Fruit fly (Drosophila melanogaster) whole organism, embryonic: ENCODE results near the gene CG46313.

Experiments used
- ATbp ChIP-seq: fragments of 200-800 bp; sonication (Bioruptor generic); optimal IDR thresholded peaks from 2 replicates; lab custom pipeline; 2017; ENCODE audit warnings: missing biosample characterization, mild to moderate bottlenecking, missing genetic modification characterization, missing genetic modification reagents
- Aef1 ChIP-seq: fragments of 200-800 bp; sonication (Bioruptor generic); IDR thresholded peaks from 3 replicates; pipeline ENCODE4 v1.3.6; 2022; ENCODE audit warnings: missing biosample characterization, missing genetic modification characterization
- Awh ChIP-seq: fragments of 200-800 bp; sonication (Bioruptor generic); IDR thresholded peaks from 2 replicates; pipeline ENCODE4, ENCODE4 v1.3.6; 2022; ENCODE audit warnings: missing biosample characterization, missing genetic modification characterization
- CG10321 ChIP-seq: fragments of 200-800 bp; sonication (Bioruptor generic); IDR thresholded peaks from 2 replicates; pipeline ENCODE4 v1.3.6; 2022; ENCODE audit warnings: missing biosample characterization, missing genetic modification characterization
- CG12104 ChIP-seq: fragments of 200-800 bp; sonication (Bioruptor generic); optimal IDR thresholded peaks from 3 replicates; lab custom pipeline; 2016; ENCODE audit warnings: missing biosample characterization, missing genetic modification characterization
- CG13894 ChIP-seq: fragments of 200-800 bp; sonication (Bioruptor generic); optimal IDR thresholded peaks from 3 replicates; lab custom pipeline; 2018; ENCODE audit warnings: missing biosample characterization, mild to moderate bottlenecking, missing genetic modification characterization, moderate library complexity
- CG14860 ChIP-seq: fragments of 200-800 bp; sonication (Bioruptor generic); IDR thresholded peaks from 3 replicates; pipeline ENCODE4 v1.3.6; 2022; ENCODE audit warnings: missing biosample characterization, missing genetic modification characterization; ENCODE audit not compliant: partially characterized antibody
- CG15269 ChIP-seq: fragments of 200-800 bp; sonication (Bioruptor generic); optimal IDR thresholded peaks from 2 replicates; lab custom pipeline; 2018; ENCODE audit warnings: missing biosample characterization, mild to moderate bottlenecking, missing genetic modification characterization, moderate library complexity
- CG17385 ChIP-seq: fragments of 200-800 bp; sonication (Bioruptor generic); optimal IDR thresholded peaks from 3 replicates; lab custom pipeline; 2018; ENCODE audit warnings: missing biosample characterization, mild to moderate bottlenecking, missing genetic modification characterization
- CG17802 ChIP-seq: fragments of 200-800 bp; sonication (Bioruptor generic); optimal IDR thresholded peaks from 2 replicates; lab custom pipeline; 2018; ENCODE audit warnings: missing biosample characterization, mild to moderate bottlenecking, missing genetic modification characterization, moderate library complexity
- CG17829 ChIP-seq: fragments of 200-800 bp; optimal IDR thresholded peaks from 2 replicates; lab custom pipeline; 2019; ENCODE audit warnings: missing biosample characterization, mild to moderate bottlenecking, missing genetic modification characterization, moderate library complexity
- CG18476 ChIP-seq: fragments of 200-800 bp; sonication (Bioruptor generic); optimal IDR thresholded peaks from 2 replicates; lab custom pipeline; 2016; ENCODE audit warnings: missing biosample characterization, mild to moderate bottlenecking, missing genetic modification characterization
- CG33213 ChIP-seq: fragments of 200-800 bp; sonication (Bioruptor generic); optimal IDR thresholded peaks from 3 replicates; lab custom pipeline; 2016; ENCODE audit warnings: missing biosample characterization, missing genetic modification characterization
- CG34224 ChIP-seq: fragments of 200-800 bp; sonication (Bioruptor generic); IDR thresholded peaks from 3 replicates; pipeline ENCODE4 v1.3.6; 2022; ENCODE audit warnings: missing biosample characterization, missing genetic modification characterization; ENCODE audit not compliant: partially characterized antibody
- CG3847 ChIP-seq: fragments of 200-800 bp; sonication (Bioruptor generic); IDR thresholded peaks from 2 replicates; pipeline ENCODE4 v1.3.6; 2022; ENCODE audit warnings: missing biosample characterization, missing genetic modification characterization
- CG4360 ChIP-seq: fragments of 200-800 bp; sonication (Bioruptor generic); IDR thresholded peaks from 2 replicates; pipeline ENCODE4 v1.3.6; 2022; ENCODE audit warnings: missing biosample characterization, missing genetic modification characterization
- CG4820 ChIP-seq: fragments of 200-800 bp; sonication (Bioruptor generic); optimal IDR thresholded peaks from 3 replicates; lab custom pipeline; 2016; ENCODE audit warnings: missing biosample characterization, missing genetic modification characterization
- CG6683 ChIP-seq: fragments of 200-800 bp; sonication (Bioruptor generic); optimal IDR thresholded peaks from 2 replicates; lab custom pipeline; 2017; ENCODE audit warnings: missing biosample characterization, mild to moderate bottlenecking, missing genetic modification characterization, missing genetic modification reagents
- CG7357 ChIP-seq: fragments of 200-800 bp; sonication (Bioruptor generic); IDR thresholded peaks from 3 replicates; pipeline ENCODE4 v1.3.6; 2022; ENCODE audit warnings: missing biosample characterization, missing genetic modification characterization
- CG7839 ChIP-seq: fragments of 200-800 bp; sonication (Bioruptor generic); optimal IDR thresholded peaks from 3 replicates; lab custom pipeline; 2018; ENCODE audit warnings: missing biosample characterization, mild to moderate bottlenecking, missing genetic modification characterization, moderate library complexity
- CG8089 ChIP-seq: fragments of 200-800 bp; sonication (Bioruptor generic); optimal IDR thresholded peaks from 3 replicates; lab custom pipeline; 2016; ENCODE audit warnings: missing biosample characterization, missing genetic modification characterization
- CG8924 ChIP-seq: fragments of 200-800 bp; optimal IDR thresholded peaks from 3 replicates; lab custom pipeline; 2019; ENCODE audit warnings: missing biosample characterization, mild to moderate bottlenecking, missing genetic modification characterization, moderate library complexity
- Camta ChIP-seq: fragments of 200-800 bp; sonication (Bioruptor generic); optimal IDR thresholded peaks from 2 replicates; lab custom pipeline; 2016; ENCODE audit warnings: missing biosample characterization, missing genetic modification characterization
- Dp ChIP-seq: fragments of 200-800 bp; sonication (Bioruptor generic); optimal IDR thresholded peaks from 2 replicates; lab custom pipeline; 2018; ENCODE audit warnings: missing biosample characterization, mild to moderate bottlenecking, missing genetic modification characterization, moderate library complexity
- Elba2 ChIP-seq: fragments of 200-800 bp; sonication (Bioruptor generic); optimal IDR thresholded peaks from 3 replicates; lab custom pipeline; 2016; ENCODE audit warnings: missing biosample characterization, missing genetic modification characterization
- Fer3 ChIP-seq: fragments of 200-800 bp; sonication (Bioruptor generic); optimal IDR thresholded peaks from 2 replicates; lab custom pipeline; 2018; ENCODE audit warnings: missing biosample characterization, mild to moderate bottlenecking, missing genetic modification characterization, moderate library complexity
- Mes4 ChIP-seq: fragments of 200-800 bp; sonication (Bioruptor generic); optimal IDR thresholded peaks from 2 replicates; lab custom pipeline; 2016; ENCODE audit warnings: missing biosample characterization, missing genetic modification characterization
- Poxn ChIP-seq: fragments of 200-800 bp; sonication (Bioruptor generic); IDR thresholded peaks from 2 replicates; pipeline ENCODE4 v1.3.6; 2022; ENCODE audit warnings: missing biosample characterization, missing genetic modification characterization
- Ptx1 ChIP-seq: fragments of 200-800 bp; sonication (Bioruptor generic); IDR thresholded peaks from 2 replicates; pipeline ENCODE4 v1.3.6; 2022; ENCODE audit warnings: missing biosample characterization, missing genetic modification characterization
- Sry-β ChIP-seq: fragments of 200-800 bp; sonication (Bioruptor generic); optimal IDR thresholded peaks from 2 replicates; lab custom pipeline; 2018; ENCODE audit warnings: missing biosample characterization, mild to moderate bottlenecking, missing genetic modification characterization, moderate library complexity
- TFAM ChIP-seq: fragments of 200-800 bp; sonication (Bioruptor generic); optimal IDR thresholded peaks from 2 replicates; lab custom pipeline; 2017; ENCODE audit warnings: missing biosample characterization, missing genetic modification characterization, inconsistent platforms
- ase ChIP-seq: fragments of 200-800 bp; sonication (Bioruptor generic); IDR thresholded peaks from 3 replicates; pipeline ENCODE4 v1.3.6; 2022; ENCODE audit warnings: missing biosample characterization, missing genetic modification characterization
- croc ChIP-seq: fragments of 200-800 bp; sonication (Bioruptor generic); conservative IDR thresholded peaks from 3 replicates; pipeline ENCODE4 v1.3.6; 2022; ENCODE audit warnings: missing biosample characterization, missing genetic modification characterization
- dmrt11E ChIP-seq: fragments of 200-800 bp; sonication (Bioruptor generic); optimal IDR thresholded peaks from 3 replicates; lab custom pipeline; 2018; ENCODE audit warnings: missing biosample characterization, mild to moderate bottlenecking, missing genetic modification characterization, moderate library complexity
- emc ChIP-seq: fragments of 200-800 bp; sonication (Bioruptor generic); optimal IDR thresholded peaks from 2 replicates; lab custom pipeline; 2016; ENCODE audit warnings: missing biosample characterization, missing genetic modification characterization
- exex ChIP-seq: fragments of 200-800 bp; sonication (Bioruptor generic); optimal IDR thresholded peaks from 4 replicates; lab custom pipeline; 2018; ENCODE audit warnings: missing biosample characterization, mild to moderate bottlenecking, missing genetic modification characterization, moderate library complexity
- gcm2 ChIP-seq: fragments of 200-800 bp; sonication (Bioruptor generic); optimal IDR thresholded peaks from 2 replicates; lab custom pipeline; 2016; ENCODE audit warnings: missing biosample characterization, missing genetic modification characterization
- gem ChIP-seq: fragments of 200-800 bp; sonication (Bioruptor generic); optimal IDR thresholded peaks from 2 replicates; lab custom pipeline; 2019; ENCODE audit warnings: missing biosample characterization, mild to moderate bottlenecking, missing genetic modification characterization, moderate library complexity
- grau ChIP-seq: fragments of 200-800 bp; optimal IDR thresholded peaks from 3 replicates; lab custom pipeline; 2019; ENCODE audit warnings: missing biosample characterization, mild to moderate bottlenecking, missing genetic modification characterization, moderate library complexity
- gsb-n ChIP-seq: fragments of 200-800 bp; sonication (Bioruptor generic); optimal IDR thresholded peaks from 3 replicates; lab custom pipeline; 2018; ENCODE audit warnings: missing biosample characterization, mild to moderate bottlenecking, missing genetic modification characterization
- inv ChIP-seq: fragments of 200-800 bp; sonication (Bioruptor generic); IDR thresholded peaks from 2 replicates; pipeline ENCODE4 v1.3.6; 2022; ENCODE audit warnings: missing biosample characterization, missing genetic modification characterization; ENCODE audit not compliant: partially characterized antibody
- mirr ChIP-seq: fragments of 200-800 bp; sonication (Bioruptor generic); optimal IDR thresholded peaks from 3 replicates; lab custom pipeline; 2018; ENCODE audit warnings: missing biosample characterization, mild to moderate bottlenecking, missing genetic modification characterization
- nerfin-1 ChIP-seq: fragments of 200-800 bp; sonication (Bioruptor generic); optimal IDR thresholded peaks from 3 replicates; lab custom pipeline; 2019; ENCODE audit warnings: missing biosample characterization, mild to moderate bottlenecking, missing genetic modification characterization, moderate library complexity
- nmo ChIP-seq: fragments of 200-800 bp; sonication (Bioruptor generic); optimal IDR thresholded peaks from 2 replicates; lab custom pipeline; 2018; ENCODE audit warnings: missing biosample characterization, mild to moderate bottlenecking, missing genetic modification characterization, moderate library complexity
- pb ChIP-seq: fragments of 200-800 bp; sonication (Bioruptor generic); optimal IDR thresholded peaks from 3 replicates; lab custom pipeline; 2016; ENCODE audit warnings: missing biosample characterization, missing genetic modification characterization
- prd ChIP-seq, 3 experiments: fragments of >200 bp in 2 of 3; fragments of 200-800 bp in 1 of 3; sonication (Bioruptor generic) in 1 of 3; optimal IDR thresholded peaks in 2 of 3; IDR thresholded peaks in 1 of 3; 2 replicates in 2 of 3; 3 replicates in 1 of 3; pipeline versions ENCODE4 v1.3.6 to Lab custom; 2017 to 2022; ENCODE audit warnings: missing biosample characterization in 1 of 3, missing genetic modification characterization in 1 of 3
- ranshi ChIP-seq: fragments of 200-800 bp; sonication (Bioruptor generic); IDR thresholded peaks from 2 replicates; pipeline ENCODE4 v1.3.6; 2022; ENCODE audit warnings: missing biosample characterization, missing genetic modification characterization
- sim ChIP-seq: fragments of 200-800 bp; sonication (Bioruptor generic); IDR thresholded peaks from 2 replicates; pipeline ENCODE4 v1.3.6; 2022; ENCODE audit warnings: missing biosample characterization, missing genetic modification characterization
- slp2 ChIP-seq: fragments of 200-800 bp; sonication (Bioruptor generic); optimal IDR thresholded peaks from 2 replicates; lab custom pipeline; 2016; ENCODE audit warnings: missing biosample characterization, missing genetic modification characterization
- trem ChIP-seq: fragments of 200-800 bp; optimal IDR thresholded peaks from 3 replicates; lab custom pipeline; 2019; ENCODE audit warnings: missing biosample characterization, mild to moderate bottlenecking, missing genetic modification characterization, moderate library complexity
- zen ChIP-seq: fragments of 200-800 bp; sonication (Bioruptor generic); optimal IDR thresholded peaks from 3 replicates; lab custom pipeline; 2018; ENCODE audit warnings: missing biosample characterization, mild to moderate bottlenecking, missing genetic modification characterization, moderate library complexity

The CG46313 gene

dm6 chr3R:26945233-26945632, 33.1 kb upstream of the CG46313 start, which contains the start of gene CG14252 (continued):
- TF ChIP-seq CG3847 = peak; percentile 60
- peak; percentile 72 for TF ChIP-seq trem (tag; lab: Kevin White, UChicago)
- TF ChIP-seq Poxn (GFP tag; lab: Robert Waterston, UW) = no peak
- no peak for TF ChIP-seq CG15269 (tag; lab: Kevin White, UChicago)
- no peak for TF ChIP-seq Fer3
- TF ChIP-seq exex = peak; percentile 50
- peak; percentile 65 for TF ChIP-seq CG33213 (GFP tag; lab: Kevin White, UChicago)
- TF ChIP-seq CG13894 = peak; percentile 55
- no peak for TF ChIP-seq CG14860 (GFP tag; lab: Robert Waterston, UW)
- TF ChIP-seq Camta = no peak
- no peak for TF ChIP-seq CG12104
- peak; percentile 61 for TF ChIP-seq CG17829 (tag; lab: Kevin White, UChicago)
- no peak for TF ChIP-seq prd (optimal IDR thresholded peaks at IDR 0.05; lab: Kevin White, UChicago)
- no peak for TF ChIP-seq prd (GFP tag; IDR thresholded peaks at IDR 0.05; lab: Robert Waterston, UW)
- TF ChIP-seq CG17802 (tag; lab: Kevin White, UChicago) = no peak
- TF ChIP-seq Mes4 (GFP tag; lab: Kevin White, UChicago) = no peak
- no peak for TF ChIP-seq Aef1 (GFP tag; lab: Robert Waterston, UW)
- no peak for TF ChIP-seq Sry-β (GFP tag; lab: Kevin White, UChicago)
- TF ChIP-seq nerfin-1 (tag; lab: Kevin White, UChicago) = no peak
- no peak for TF ChIP-seq emc (GFP tag; lab: Kevin White, UChicago)
- no peak for TF ChIP-seq CG7839 (tag; lab: Kevin White, UChicago)
- TF ChIP-seq gem (tag; lab: Kevin White, UChicago) = no peak
- TF ChIP-seq CG10321 (GFP tag; lab: Robert Waterston, UW) = no peak
- TF ChIP-seq CG17385 (GFP tag; lab: Kevin White, UChicago) = no peak
- peak; percentile 96 for TF ChIP-seq Dp (GFP tag; lab: Kevin White, UChicago)
- no peak for TF ChIP-seq croc (GFP tag; lab: Robert Waterston, UW)
- TF ChIP-seq gcm2 (GFP tag; lab: Kevin White, UChicago) = no peak
- TF ChIP-seq grau = no peak
- TF ChIP-seq gsb-n (tag; lab: Kevin White, UChicago) = peak; percentile 9
- TF ChIP-seq inv (GFP tag; lab: Robert Waterston, UW) = no peak
- TF ChIP-seq nmo (GFP tag; lab: Kevin White, UChicago) = peak; percentile 63
- no peak for TF ChIP-seq Elba2 (GFP tag; lab: Kevin White, UChicago)
- no peak for TF ChIP-seq pb (GFP tag; lab: Kevin White, UChicago)
- no peak for TF ChIP-seq ranshi (GFP tag; lab: Robert Waterston, UW)
- TF ChIP-seq CG8089 (GFP tag; lab: Kevin White, UChicago) = no peak
- TF ChIP-seq CG4360 = no peak
- no peak for TF ChIP-seq mirr (GFP tag; lab: Kevin White, UChicago)
- peak; percentile 17 for TF ChIP-seq CG8924 (tag; lab: Kevin White, UChicago)
- no peak for TF ChIP-seq slp2 (GFP tag; lab: Kevin White, UChicago)
- TF ChIP-seq sim (GFP tag; lab: Robert Waterston, UW) = no peak
- no peak for TF ChIP-seq ase (GFP tag; lab: Robert Waterston, UW)
- no peak for TF ChIP-seq CG7357
- TF ChIP-seq CG18476 (GFP tag; lab: Kevin White, UChicago) = no peak
- no peak for TF ChIP-seq Ptx1 (GFP tag; lab: Robert Waterston, UW)
- no peak for TF ChIP-seq Awh (GFP tag; lab: Robert Waterston, UW)
- no peak for TF ChIP-seq TFAM (GFP tag; lab: Kevin White, UChicago)
- TF ChIP-seq zen = peak; percentile 47
- no peak for TF ChIP-seq CG34224 (GFP tag; lab: Robert Waterston, UW)
- TF ChIP-seq CG4820 (GFP tag; lab: Kevin White, UChicago) = no peak
- no peak for TF ChIP-seq dmrt11E (tag; lab: Kevin White, UChicago)
- TF ChIP-seq CG6683 (GFP tag; lab: Kevin White, UChicago) = no peak
- no peak for TF ChIP-seq ATbp
